Worm (Caenorhabditis elegans) whole organism, L3 larva: Measurements from ENCODE around the gene ubq-1.
A peak's percentile ranks its signal among the peaks of the same experiment; 100 is the strongest.

Source experiments
- R02D3.7 ChIP-seq: fragments of 150-350 bp; optimal IDR thresholded peaks from 2 replicates; lab custom pipeline; 2014; ENCODE audit warnings: missing biosample characterization, missing genetic modification characterization
- ZK546.5 ChIP-seq: sonication (generic microtip); optimal IDR thresholded peaks from 2 replicates; lab custom pipeline; 2017; ENCODE audit warnings: missing biosample characterization, missing genetic modification characterization
- aly-2 ChIP-seq: fragments of 150-350 bp; optimal IDR thresholded peaks from 2 replicates; lab custom pipeline; 2014; ENCODE audit warnings: missing biosample characterization, missing genetic modification characterization
- ama-1 ChIP-seq: fragments of 150-350 bp; optimal IDR thresholded peaks from 2 replicates; lab custom pipeline; 2018
- ceh-16 ChIP-seq: sonication (generic microtip); optimal IDR thresholded peaks from 2 replicates; lab custom pipeline; 2017; ENCODE audit warnings: missing biosample characterization, missing genetic modification characterization
- ceh-28 ChIP-seq: fragments of 150-350 bp; optimal IDR thresholded peaks from 2 replicates; lab custom pipeline; 2014; ENCODE audit warnings: missing biosample characterization, missing genetic modification reagents, missing genetic modification characterization
- ceh-82 ChIP-seq: fragments of 150-350 bp; optimal IDR thresholded peaks from 2 replicates; lab custom pipeline; 2014; ENCODE audit warnings: missing biosample characterization, missing genetic modification characterization
- ceh-9 ChIP-seq: sonication (generic microtip); optimal IDR thresholded peaks from 2 replicates; lab custom pipeline; 2018; ENCODE audit warnings: missing biosample characterization, missing genetic modification characterization
- daf-12 ChIP-seq: fragments of 150-350 bp; optimal IDR thresholded peaks from 2 replicates; lab custom pipeline; 2014; ENCODE audit warnings: missing biosample characterization, missing genetic modification reagents, missing genetic modification characterization
- egl-5 ChIP-seq: fragments of 150-350 bp; optimal IDR thresholded peaks from 2 replicates; lab custom pipeline; 2017; ENCODE audit warnings: missing biosample characterization, missing genetic modification reagents, missing genetic modification characterization, inconsistent platforms
- elt-1 ChIP-seq: fragments of 150-350 bp; optimal IDR thresholded peaks from 2 replicates; lab custom pipeline; 2014; ENCODE audit warnings: missing biosample characterization, missing genetic modification characterization
- elt-2 ChIP-seq: sonication (generic microtip); optimal IDR thresholded peaks from 2 replicates; lab custom pipeline; 2016; ENCODE audit warnings: missing genetic modification reagents, mild to moderate bottlenecking, missing genetic modification characterization, missing compliant biosample characterization
- elt-3 ChIP-seq, 3 experiments: fragments of 150-350 bp in 1 of 3; sonication (generic microtip) in 2 of 3; optimal IDR thresholded peaks; 2 replicates in 2 of 3; 4 replicates in 1 of 3; lab custom pipeline; 2014 to 2017; ENCODE audit warnings: missing biosample characterization in 3 of 3, missing genetic modification characterization in 3 of 3
- eor-1 ChIP-seq, 2 experiments: fragments of 150-350 bp; optimal IDR thresholded peaks; 2 replicates each; lab custom pipeline; 2014 to 2018; ENCODE audit warnings: missing biosample characterization in 2 of 2, missing genetic modification characterization in 2 of 2
- fkh-2 ChIP-seq: fragments of 150-350 bp; optimal IDR thresholded peaks from 2 replicates; lab custom pipeline; 2014; ENCODE audit warnings: missing biosample characterization, missing genetic modification reagents, missing genetic modification characterization
- fos-1 ChIP-seq: fragments of 150-350 bp; optimal IDR thresholded peaks from 2 replicates; lab custom pipeline; 2014; ENCODE audit warnings: missing biosample characterization, missing genetic modification characterization
- hmg-11 ChIP-seq: sonication (generic microtip); optimal IDR thresholded peaks from 2 replicates; lab custom pipeline; 2016; ENCODE audit warnings: missing genetic modification characterization, missing compliant biosample characterization
- jun-1 ChIP-seq: fragments of 150-350 bp; optimal IDR thresholded peaks from 2 replicates; lab custom pipeline; 2014; ENCODE audit warnings: missing biosample characterization, missing genetic modification reagents, missing genetic modification characterization
- lsy-12 ChIP-seq: sonication (generic microtip); optimal IDR thresholded peaks from 2 replicates; lab custom pipeline; 2016; ENCODE audit warnings: mild to moderate bottlenecking, missing genetic modification characterization, missing compliant biosample characterization
- mdl-1 ChIP-seq: fragments of 150-350 bp; optimal IDR thresholded peaks from 2 replicates; lab custom pipeline; 2014; ENCODE audit warnings: missing biosample characterization, missing genetic modification characterization
- mml-1 ChIP-seq: fragments of 150-350 bp; sonication (generic microtip); optimal IDR thresholded peaks from 3 replicates; lab custom pipeline; 2014; ENCODE audit warnings: missing biosample characterization, missing genetic modification characterization
- nfya-1 ChIP-seq: sonication (generic microtip); optimal IDR thresholded peaks from 2 replicates; lab custom pipeline; 2017; ENCODE audit warnings: missing genetic modification characterization, mild to moderate bottlenecking, missing compliant biosample characterization, antibody characterized with exemption, moderate library complexity; ENCODE audit not compliant: insufficient read depth
- nhr-11 ChIP-seq: fragments of 150-350 bp; optimal IDR thresholded peaks from 2 replicates; lab custom pipeline; 2014; ENCODE audit warnings: missing biosample characterization, missing genetic modification characterization
- nhr-12 ChIP-seq: fragments of 150-350 bp; optimal IDR thresholded peaks from 2 replicates; lab custom pipeline; 2014; ENCODE audit warnings: missing biosample characterization, missing genetic modification characterization
- nhr-23 ChIP-seq: fragments of 150-350 bp; optimal IDR thresholded peaks from 2 replicates; lab custom pipeline; 2014; ENCODE audit warnings: missing biosample characterization, missing genetic modification reagents, missing genetic modification characterization
- nhr-237 ChIP-seq: fragments of 150-350 bp; optimal IDR thresholded peaks from 2 replicates; lab custom pipeline; 2014; ENCODE audit warnings: missing biosample characterization, missing genetic modification characterization
- nhr-25 ChIP-seq: sonication (generic microtip); optimal IDR thresholded peaks from 2 replicates; lab custom pipeline; 2017; ENCODE audit warnings: missing biosample characterization, missing genetic modification characterization
- nhr-28 ChIP-seq: fragments of 150-350 bp; optimal IDR thresholded peaks from 2 replicates; lab custom pipeline; 2014; ENCODE audit warnings: missing biosample characterization, missing genetic modification characterization
- nhr-43 ChIP-seq: sonication (generic microtip); optimal IDR thresholded peaks from 2 replicates; lab custom pipeline; 2016; ENCODE audit warnings: mild to moderate bottlenecking, missing genetic modification characterization, missing compliant biosample characterization; ENCODE audit not compliant: poor library complexity, severe bottlenecking
- nhr-67 ChIP-seq: fragments of 150-350 bp; optimal IDR thresholded peaks from 2 replicates; lab custom pipeline; 2014; ENCODE audit warnings: missing biosample characterization, missing genetic modification characterization
- nhr-76 ChIP-seq: fragments of 150-350 bp; sonication (generic microtip); optimal IDR thresholded peaks from 5 replicates; lab custom pipeline; 2014; ENCODE audit warnings: missing biosample characterization, missing genetic modification characterization
- nhr-77 ChIP-seq: fragments of 150-350 bp; optimal IDR thresholded peaks from 2 replicates; lab custom pipeline; 2014; ENCODE audit warnings: missing biosample characterization, missing genetic modification characterization
- pha-4 ChIP-seq: fragments of 150-350 bp; optimal IDR thresholded peaks from 2 replicates; lab custom pipeline; 2014; ENCODE audit warnings: missing biosample characterization, missing genetic modification reagents, missing genetic modification characterization
- pqm-1 ChIP-seq: fragments of 150-350 bp; optimal IDR thresholded peaks from 2 replicates; lab custom pipeline; 2017; ENCODE audit warnings: missing biosample characterization, missing genetic modification characterization, inconsistent platforms
- sea-2 ChIP-seq: fragments of 150-350 bp; sonication (generic microtip); optimal IDR thresholded peaks from 4 replicates; lab custom pipeline; 2014; ENCODE audit warnings: missing biosample characterization, missing genetic modification reagents, missing genetic modification characterization
- skn-1 ChIP-seq: fragments of 150-350 bp; optimal IDR thresholded peaks from 2 replicates; lab custom pipeline; 2014; ENCODE audit warnings: missing biosample characterization, missing genetic modification characterization
- tbx-2 ChIP-seq: sonication (generic microtip); optimal IDR thresholded peaks from 2 replicates; lab custom pipeline; 2016; ENCODE audit warnings: mild to moderate bottlenecking, missing genetic modification characterization, missing compliant biosample characterization
- unc-39 ChIP-seq: sonication (generic microtip); optimal IDR thresholded peaks from 4 replicates; lab custom pipeline; 2017; ENCODE audit warnings: missing biosample characterization, missing genetic modification characterization
- unc-62 ChIP-seq: fragments of 150-350 bp; sonication (generic microtip); optimal IDR thresholded peaks from 4 replicates; lab custom pipeline; 2014; ENCODE audit warnings: missing biosample characterization, missing genetic modification reagents, missing genetic modification characterization
- zag-1 ChIP-seq: fragments of 150-350 bp; optimal IDR thresholded peaks from 2 replicates; lab custom pipeline; 2014; ENCODE audit warnings: missing biosample characterization, missing genetic modification characterization
- ztf-11 ChIP-seq: fragments of 150-350 bp; optimal IDR thresholded peaks from 2 replicates; lab custom pipeline; 2014; ENCODE audit warnings: missing biosample characterization, missing genetic modification characterization
- ztf-4 ChIP-seq: fragments of 150-350 bp; optimal IDR thresholded peaks from 2 replicates; lab custom pipeline; 2014; ENCODE audit warnings: missing biosample characterization, missing genetic modification characterization

ubq-1 gene

DNA sequence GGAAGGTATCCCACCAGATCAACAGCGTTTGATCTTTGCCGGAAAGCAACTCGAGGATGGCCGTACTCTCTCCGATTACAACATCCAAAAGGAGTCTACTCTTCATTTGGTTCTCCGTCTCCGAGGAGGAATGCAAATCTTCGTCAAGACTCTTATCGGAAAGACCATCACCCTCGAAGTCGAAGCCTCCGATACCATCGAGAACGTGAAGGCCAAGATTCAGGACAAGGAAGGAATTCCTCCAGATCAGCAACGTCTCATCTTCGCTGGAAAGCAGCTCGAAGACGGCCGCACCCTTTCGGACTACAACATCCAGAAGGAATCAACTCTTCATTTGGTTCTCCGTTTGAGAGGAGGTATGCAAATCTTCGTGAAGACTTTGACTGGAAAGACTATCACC is 2.0 kb downstream of the ubq-1 start:
- TF ChIP-seq fos-1 (tag; lab: Kevin White, UChicago) (no peak), skn-1 (tag; lab: Kevin White, UChicago) (no peak), ama-1 (lab: Kevin White, UChicago) (peak; percentile 90)
- TF ChIP-seq, all 47 proteins: peak for 1

DNA sequence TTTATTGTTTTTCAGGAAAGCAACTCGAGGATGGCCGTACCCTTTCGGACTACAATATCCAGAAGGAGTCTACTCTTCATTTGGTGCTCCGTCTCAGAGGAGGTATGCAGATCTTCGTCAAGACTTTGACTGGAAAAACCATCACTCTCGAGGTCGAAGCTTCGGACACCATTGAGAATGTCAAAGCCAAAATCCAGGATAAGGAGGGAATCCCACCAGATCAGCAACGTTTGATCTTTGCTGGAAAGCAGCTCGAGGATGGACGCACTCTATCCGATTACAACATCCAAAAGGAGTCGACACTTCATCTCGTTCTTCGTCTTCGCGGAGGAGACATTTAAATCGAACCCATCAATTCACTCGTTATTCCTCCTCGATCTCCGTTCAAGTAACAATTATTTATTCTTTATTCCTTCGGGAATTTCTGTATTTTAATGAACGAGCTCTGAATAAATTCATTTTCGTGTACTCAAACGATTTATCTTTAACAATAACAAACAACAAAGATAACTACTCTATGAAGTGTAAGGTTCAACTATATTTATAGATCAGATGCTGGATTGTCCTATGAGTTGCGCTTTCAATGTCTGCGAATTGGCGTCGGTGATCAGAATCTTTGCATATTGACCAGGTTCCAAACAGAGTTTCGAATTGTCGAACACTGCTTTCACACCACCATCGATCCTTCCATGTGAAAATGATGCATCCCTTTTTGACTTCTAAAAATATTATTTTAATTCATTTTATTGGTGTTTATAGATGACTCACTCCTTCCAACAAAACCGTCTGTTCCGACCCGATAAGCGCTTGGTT is 3.5 kb downstream of the ubq-1 start:
- TF ChIP-seq nhr-11 (tag; lab: Kevin White, UChicago) (no peak), R02D3.7 (tag; lab: Kevin White, UChicago) (peak; percentile 34), tbx-2 (tag; lab: Kevin White, UChicago) (peak; percentile 70), elt-2 (peak; percentile 55), nhr-76 (no peak), nhr-23 (peak; percentile 75), lsy-12 (tag; lab: Kevin White, UChicago) (peak; percentile 73), skn-1 (tag; lab: Kevin White, UChicago) (no peak), ceh-28 (no peak), nhr-237 (tag; lab: Kevin White, UChicago) (no peak), mdl-1 (tag; lab: Kevin White, UChicago) (no peak), fos-1 (tag; lab: Kevin White, UChicago) (no peak), unc-62 (GFP tag; lab: Kevin White, UChicago) (no peak), nhr-67 (tag; lab: Kevin White, UChicago) (no peak), unc-39 (tag; lab: Kevin White, UChicago) (no peak), pqm-1 (no peak), pha-4 (peak; percentile 23), ceh-82 (tag; lab: Kevin White, UChicago) (peak; percentile 50), nfya-1 (tag; lab: Kevin White, UChicago) (peak; percentile 45), jun-1 (tag; lab: Kevin White, UChicago) (peak; percentile 57), ceh-9 (no peak), mml-1 (tag; lab: Kevin White, UChicago) (no peak), hmg-11 (tag; lab: Kevin White, UChicago) (peak; percentile 16), nhr-25 (tag; lab: Kevin White, UChicago) (peak; percentile 32), nhr-28 (tag; lab: Kevin White, UChicago) (no peak), aly-2 (tag; lab: Kevin White, UChicago) (no peak), ZK546.5 (tag; lab: Kevin White, UChicago) (no peak), ama-1 (lab: Kevin White, UChicago) (peak; percentile 98), ztf-4 (tag; lab: Kevin White, UChicago) (peak; percentile 83), nhr-77 (no peak), zag-1 (tag; lab: Kevin White, UChicago) (no peak), eor-1 (tag; optimal IDR thresholded peaks at IDR 0.05; lab: Kevin White, UChicago) (no peak), fkh-2 (tag; lab: Kevin White, UChicago) (no peak), ztf-11 (tag; lab: Kevin White, UChicago) (no peak), nhr-12 (tag; lab: Kevin White, UChicago) (no peak), elt-1 (tag; lab: Kevin White, UChicago) (peak; percentile 21), elt-3 (tag; optimal IDR thresholded peaks at IDR 0.05; lab: Kevin White, UChicago) (no peak), sea-2 (GFP tag; lab: Kevin White, UChicago) (no peak), nhr-43 (tag; lab: Kevin White, UChicago) (peak; percentile 92), daf-12 (tag; lab: Kevin White, UChicago) (no peak), ceh-16 (tag; lab: Kevin White, UChicago) (no peak), egl-5 (tag; lab: Kevin White, UChicago) (no peak)
